Worm (Caenorhabditis elegans): ENCODE data around the gene rpl-7A.

DNA sequence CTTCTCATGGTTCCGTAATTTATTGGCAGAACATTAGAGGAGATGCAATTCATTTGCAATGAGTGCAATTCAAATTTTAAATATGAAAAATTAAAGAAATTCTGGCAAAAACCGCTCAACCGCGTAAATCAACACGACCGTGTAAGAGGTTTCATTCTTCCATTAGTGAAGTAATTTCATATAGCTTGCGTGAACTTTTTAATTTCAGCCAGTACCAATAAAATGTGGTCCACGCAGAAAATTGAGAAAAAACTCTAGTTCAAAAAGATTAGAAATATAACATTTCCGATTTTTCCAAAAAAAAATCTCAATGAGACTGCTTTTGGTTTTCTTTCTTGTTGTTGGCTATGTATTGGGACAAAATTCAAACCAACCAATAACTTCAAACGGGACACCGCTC is 31.6 kb upstream of the rpl-7A start, which contains the start of gene clec-175:
- no peak for TF ChIP-seq pha-4 (GFP tag; IDR thresholded peaks at IDR 0.05)
- TF ChIP-seq pha-4 (tag; optimal IDR thresholded peaks at IDR 0.05): no peak
- TF ChIP-seq aly-2 (tag; optimal IDR thresholded peaks at IDR 0.05): no peak
- no peak for TF ChIP-seq attf-4 (tag; optimal IDR thresholded peaks at IDR 0.05)
- TF ChIP-seq hlh-30 (tag; optimal IDR thresholded peaks at IDR 0.05; ENCODE audit: insufficient read depth): no peak
